Fruit fly (Drosophila melanogaster) whole organism, pupa: ENCODE results near the gene CG6283.

ENCODE experiments used
- CG10348 ChIP-seq: fragments of 200-800 bp; sonication (Bioruptor generic); IDR thresholded peaks from 2 replicates; pipeline ENCODE4 v1.3.6; 2022; ENCODE audit warnings: missing biosample characterization, missing genetic modification characterization
- CG13204 ChIP-seq: fragments of 200-800 bp; sonication (Bioruptor generic); optimal IDR thresholded peaks from 2 replicates; lab custom pipeline; 2018; ENCODE audit warnings: missing biosample characterization, mild to moderate bottlenecking, missing genetic modification characterization, moderate library complexity
- CG15710 ChIP-seq: fragments of 200-800 bp; sonication (Bioruptor generic); optimal IDR thresholded peaks from 2 replicates; lab custom pipeline; 2018; ENCODE audit warnings: missing biosample characterization, mild to moderate bottlenecking, missing genetic modification characterization, moderate library complexity
- CG32121 ChIP-seq: fragments of 200-800 bp; sonication (Bioruptor generic); IDR thresholded peaks from 2 replicates; pipeline ENCODE4 v1.3.6; 2022; ENCODE audit warnings: missing biosample characterization, missing genetic modification characterization
- CG9948 ChIP-seq: fragments of 200-800 bp; sonication (Bioruptor generic); optimal IDR thresholded peaks from 2 replicates; lab custom pipeline; 2018; ENCODE audit warnings: missing biosample characterization, mild to moderate bottlenecking, missing genetic modification characterization, moderate library complexity
- D1 ChIP-seq: fragments of 200-800 bp; sonication (Bioruptor generic); optimal IDR thresholded peaks from 2 replicates; lab custom pipeline; 2018; ENCODE audit warnings: missing biosample characterization, mild to moderate bottlenecking, missing genetic modification characterization, moderate library complexity
- Snoo ChIP-seq: fragments of 200-800 bp; sonication (Bioruptor generic); optimal IDR thresholded peaks from 3 replicates; lab custom pipeline; 2017; ENCODE audit warnings: missing biosample characterization, mild to moderate bottlenecking, missing genetic modification characterization, inconsistent platforms
- gl ChIP-seq: fragments of 200-800 bp; sonication (Bioruptor generic); optimal IDR thresholded peaks from 2 replicates; lab custom pipeline; 2018; ENCODE audit warnings: missing biosample characterization, mild to moderate bottlenecking, missing genetic modification characterization
- rn ChIP-seq: fragments of 200-800 bp; sonication (Bioruptor generic); IDR thresholded peaks from 2 replicates; pipeline ENCODE4 v1.3.6; 2022; ENCODE audit warnings: missing biosample characterization, missing genetic modification characterization

DNA sequence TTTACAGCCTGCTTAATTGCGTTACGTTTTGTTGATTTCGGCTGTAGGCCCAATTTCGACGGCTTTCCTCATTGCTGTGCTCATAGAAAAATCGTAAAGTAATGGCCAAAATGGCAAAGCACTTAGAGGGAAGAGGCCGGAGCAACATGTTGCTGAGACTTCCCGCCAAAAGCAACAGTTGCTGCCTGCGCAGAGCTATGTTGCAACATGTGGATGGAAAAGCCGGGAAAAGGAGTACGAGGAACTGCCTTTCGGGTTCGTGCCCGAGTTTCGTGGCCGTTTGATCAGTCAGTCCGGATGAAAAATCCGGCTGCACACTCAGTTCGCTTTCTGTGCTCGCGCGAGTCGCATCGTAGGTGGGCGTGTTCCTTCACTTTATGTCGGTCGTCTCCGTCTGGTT lies 24.5 kb downstream of the CG6283 start, which contains the start of gene RYa-R:
- TF ChIP-seq CG10348 (no peak), Snoo (tag; lab: Kevin White, UChicago) (no peak), CG9948 (tag; lab: Kevin White, UChicago) (no peak), CG15710 (no peak), gl (tag; lab: Kevin White, UChicago) (no peak), CG13204 (no peak), rn (no peak), D1 (tag; lab: Kevin White, UChicago) (no peak), CG32121 (GFP tag; lab: Robert Waterston, UW) (no peak)
